Fruit fly (Drosophila melanogaster): Measurements from ENCODE around the gene cv.

Gene cv

DNA sequence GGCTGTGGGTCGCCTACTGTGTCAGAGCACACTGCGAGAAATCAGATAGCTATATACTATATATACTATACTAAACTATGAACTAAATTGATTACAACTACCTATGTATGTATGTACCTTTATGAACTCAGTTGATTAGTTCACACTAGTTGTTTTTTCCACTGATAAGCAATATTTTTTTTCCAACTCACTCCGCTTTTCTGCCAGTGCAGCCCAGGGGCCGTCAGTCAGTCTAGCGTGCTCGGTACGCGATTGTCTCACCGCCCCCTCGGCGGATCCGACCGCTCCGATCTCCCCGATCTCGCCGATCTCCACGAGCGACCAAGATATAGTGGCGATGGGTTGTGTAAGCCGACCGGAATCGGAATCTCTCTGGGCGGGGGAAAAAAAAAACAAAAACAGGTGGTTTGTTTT, 16.1 kb downstream of the cv start (continued):
- TF ChIP-seq CG16779 (GFP tag; IDR thresholded peaks at IDR 0.05) (peak; percentile 89), Poxn (GFP tag; IDR thresholded peaks at IDR 0.05) (peak; percentile 72), CG1792 (GFP tag; optimal IDR thresholded peaks at IDR 0.05) (peak; percentile 42), ato (GFP tag; IDR thresholded peaks at IDR 0.05; ENCODE audit: partially characterized antibody) (no peak), CG7786 (GFP tag; optimal IDR thresholded peaks at IDR 0.05) (peak; percentile 41), CG32772 (GFP tag; IDR thresholded peaks at IDR 0.05) (peak; percentile 90), CG11695 (GFP tag; IDR thresholded peaks at IDR 0.05) (peak; percentile 90), CoRest (tag; optimal IDR thresholded peaks at IDR 0.05) (peak; percentile 82), CG34224 (GFP tag; IDR thresholded peaks at IDR 0.05; ENCODE audit: partially characterized antibody) (no peak), esg (GFP tag; conservative IDR thresholded peaks at IDR 0.05) (peak; percentile 89), CG4424 (GFP tag; optimal IDR thresholded peaks at IDR 0.05) (peak; percentile 78), CG11398 (GFP tag; optimal IDR thresholded peaks at IDR 0.05) (no peak), CG17328 (GFP tag; IDR thresholded peaks at IDR 0.05) (peak; percentile 77), tgo (GFP tag; IDR thresholded peaks at IDR 0.05) (peak; percentile 93), CG8924 (tag; optimal IDR thresholded peaks at IDR 0.05) (peak; percentile 88), CG14014 (GFP tag; IDR thresholded peaks at IDR 0.05) (peak; percentile 89), stc (GFP tag; IDR thresholded peaks at IDR 0.05) (peak; percentile 88), CG17802 (tag; optimal IDR thresholded peaks at IDR 0.05) (peak; percentile 22), Doc3 (GFP tag; IDR thresholded peaks at IDR 0.05; ENCODE audit: partially characterized antibody) (no peak), Drgx (GFP tag; IDR thresholded peaks at IDR 0.05) (peak; percentile 95), CG43689 (GFP tag; IDR thresholded peaks at IDR 0.05) (peak; percentile 78), p53 (GFP tag; optimal IDR thresholded peaks at IDR 0.05) (peak; percentile 26), chif (GFP tag; optimal IDR thresholded peaks at IDR 0.05) (peak; percentile 48 to 76), Dll (GFP tag; IDR thresholded peaks at IDR 0.05; ENCODE audit: partially characterized antibody) (no peak), psq (GFP tag; optimal IDR thresholded peaks at IDR 0.05) (no peak), CG3995 (GFP tag; optimal IDR thresholded peaks at IDR 0.05) (no peak), D (optimal IDR thresholded peaks at IDR 0.05) (no peak), D (GFP tag; optimal IDR thresholded peaks at IDR 0.05) (peak; percentile 70), CG11560 (tag; IDR thresholded peaks at IDR 0.05) (peak; percentile 79; the same call in 2 of the 3 replicates), Ets97D (GFP tag; optimal IDR thresholded peaks at IDR 0.05) (no peak), danr (GFP tag; IDR thresholded peaks at IDR 0.05) (peak; percentile 85), CG30431 (GFP tag; optimal IDR thresholded peaks at IDR 0.05) (peak; percentile 48), Hand (GFP tag; optimal IDR thresholded peaks at IDR 0.05) (peak; percentile 54), CG6791 (GFP tag; IDR thresholded peaks at IDR 0.05; ENCODE audit: partially characterized antibody) (no peak), dmrt99B (tag; optimal IDR thresholded peaks at IDR 0.05) (peak; percentile 89), eve (GFP tag; optimal IDR thresholded peaks at IDR 0.05) (no peak), HHEX (GFP tag; optimal IDR thresholded peaks at IDR 0.05) (peak; percentile 87), CG18619 (GFP tag; optimal IDR thresholded peaks at IDR 0.05) (peak; percentile 62), CG9876 (GFP tag; optimal IDR thresholded peaks at IDR 0.05) (peak; percentile 21), ash1 (GFP tag; optimal IDR thresholded peaks at IDR 0.05) (peak; percentile 5), mam (GFP tag; optimal IDR thresholded peaks at IDR 0.05) (peak; percentile 83), CG17612 (GFP tag; IDR thresholded peaks at IDR 0.05) (peak; percentile 86), nom (GFP tag; optimal IDR thresholded peaks at IDR 0.05) (peak; percentile 62), tll (GFP tag; optimal IDR thresholded peaks at IDR 0.05) (no peak), dm (GFP tag; optimal IDR thresholded peaks at IDR 0.05) (no peak), dan (GFP tag; IDR thresholded peaks at IDR 0.05) (0 out of 2 replicates have a peak, but pooled peaks have one; percentile 35), run (tag; optimal IDR thresholded peaks at IDR 0.05) (peak; percentile 74), ci (GFP tag; IDR thresholded peaks at IDR 0.05) (peak; percentile 95), Fer1 (GFP tag; optimal IDR thresholded peaks at IDR 0.05) (peak; percentile 94), sima (GFP tag; optimal IDR thresholded peaks at IDR 0.05) (no peak), CG6813 (GFP tag; optimal IDR thresholded peaks at IDR 0.05) (peak; percentile 76)
